Worm (Caenorhabditis elegans) whole organism, L1 larva: Measurements from ENCODE around the gene C54H2.4.
A peak's percentile ranks its signal among the peaks of the same experiment; 100 is the strongest.

Experiments
- C04F5.9 ChIP-seq: sonication (generic microtip); optimal IDR thresholded peaks from 2 replicates; lab custom pipeline; 2016; ENCODE audit warnings: missing genetic modification characterization, missing compliant biosample characterization
- C16A3.4 ChIP-seq: fragments of 150-350 bp; optimal IDR thresholded peaks from 2 replicates; lab custom pipeline; 2014; ENCODE audit warnings: missing biosample characterization, missing genetic modification characterization
- C34B4.2 ChIP-seq: sonication (generic microtip); optimal IDR thresholded peaks from 2 replicates; lab custom pipeline; 2017; ENCODE audit warnings: mild to moderate bottlenecking, missing genetic modification characterization, missing compliant biosample characterization
- F16B12.6 ChIP-seq: fragments of 150-350 bp; optimal IDR thresholded peaks from 2 replicates; lab custom pipeline; 2014; ENCODE audit warnings: missing biosample characterization, missing genetic modification characterization
- aha-1 ChIP-seq: fragments of 150-350 bp; optimal IDR thresholded peaks from 2 replicates; lab custom pipeline; 2014; ENCODE audit warnings: missing biosample characterization, missing genetic modification characterization
- alr-1 ChIP-seq: fragments of 200-800 bp; sonication (Bioruptor generic); optimal IDR thresholded peaks from 2 replicates; lab custom pipeline; 2018; ENCODE audit warnings: borderline replicate concordance, mild to moderate bottlenecking, missing genetic modification characterization, missing compliant biosample characterization
- aly-2 ChIP-seq: fragments of 150-350 bp; optimal IDR thresholded peaks from 2 replicates; lab custom pipeline; 2014; ENCODE audit warnings: missing biosample characterization, missing genetic modification characterization
- blmp-1 ChIP-seq: fragments of 150-350 bp; optimal IDR thresholded peaks from 2 replicates; lab custom pipeline; 2014; ENCODE audit warnings: missing biosample characterization, missing genetic modification characterization
- ceh-63 ChIP-seq: fragments of 200-800 bp; sonication (Bioruptor generic); optimal IDR thresholded peaks from 2 replicates; lab custom pipeline; 2018; ENCODE audit warnings: mild to moderate bottlenecking, missing genetic modification characterization, missing compliant biosample characterization
- ceh-8 ChIP-seq: fragments of 200-800 bp; sonication (Bioruptor generic); optimal IDR thresholded peaks from 2 replicates; lab custom pipeline; 2018; ENCODE audit warnings: mild to moderate bottlenecking, missing genetic modification characterization, moderate library complexity, missing compliant biosample characterization
- ceh-82 ChIP-seq, 3 experiments: fragments of 150-350 bp in 1 of 3; sonication (generic microtip) in 2 of 3; optimal IDR thresholded peaks; 2 replicates each; lab custom pipeline; 2014 to 2017; ENCODE audit warnings: missing biosample characterization in 3 of 3, missing genetic modification characterization in 3 of 3
- dpl-1 ChIP-seq, 3 experiments: fragments of 150-350 bp in 2 of 3; sonication (generic microtip) in 1 of 3; optimal IDR thresholded peaks; 2 replicates each; lab custom pipeline; 2014 to 2017; ENCODE audit warnings: missing biosample characterization in 3 of 3, missing genetic modification characterization in 3 of 3, missing genetic modification reagents in 3 of 3
- efl-1 ChIP-seq, 4 experiments: fragments of 150-350 bp; optimal IDR thresholded peaks in 3 of 4; peaks in 1 of 4; 1 replicate in 1 of 4; 2 replicates in 3 of 4; lab custom pipeline; 2014; ENCODE audit warnings: missing biosample characterization in 2 of 4, missing genetic modification characterization in 2 of 4, missing genetic modification reagents in 2 of 4
- efl-3 ChIP-seq: fragments of 200-800 bp; sonication (Bioruptor generic); optimal IDR thresholded peaks from 2 replicates; lab custom pipeline; 2018; ENCODE audit warnings: mild to moderate bottlenecking, missing genetic modification characterization, missing compliant biosample characterization
- egl-13 ChIP-seq: sonication (generic microtip); optimal IDR thresholded peaks from 2 replicates; lab custom pipeline; 2016; ENCODE audit warnings: missing genotype, missing genetic modification reagents, missing genetic modification characterization, missing compliant biosample characterization
- egl-27 ChIP-seq, 2 experiments: fragments of 150-350 bp in 1 of 2; sonication (generic microtip); optimal IDR thresholded peaks; 3 replicates each; lab custom pipeline; 2017 to 2018; ENCODE audit warnings: missing biosample characterization in 2 of 2, missing genetic modification characterization in 2 of 2, missing genetic modification reagents in 2 of 2
- elt-2 ChIP-seq: sonication (generic microtip); optimal IDR thresholded peaks from 2 replicates; lab custom pipeline; 2016; ENCODE audit warnings: missing genetic modification characterization, mild to moderate bottlenecking, inconsistent platforms, missing compliant biosample characterization, missing genetic modification reagents
- elt-3 ChIP-seq, 6 experiments: fragments of 150-350 bp in 1 of 6; sonication (generic microtip); optimal IDR thresholded peaks; 2 replicates each; lab custom pipeline; 2017 to 2018; ENCODE audit warnings: missing biosample characterization in 6 of 6, missing genetic modification characterization in 6 of 6, inconsistent platforms in 1 of 6
- fkh-4 ChIP-seq: sonication (generic microtip); optimal IDR thresholded peaks from 2 replicates; lab custom pipeline; 2016; ENCODE audit warnings: missing compliant biosample characterization, missing genetic modification characterization, borderline replicate concordance
- fos-1 ChIP-seq: fragments of 150-350 bp; optimal IDR thresholded peaks from 2 replicates; lab custom pipeline; 2014; ENCODE audit warnings: missing biosample characterization, missing genetic modification characterization
- grh-1 ChIP-seq: fragments of 200-800 bp; sonication (Bioruptor generic); IDR thresholded peaks from 2 replicates; pipeline ENCODE4 v1.3.6; 2022; ENCODE audit warnings: missing genetic modification reagents, missing genetic modification characterization, missing compliant biosample characterization
- jun-1 ChIP-seq: fragments of 150-350 bp; optimal IDR thresholded peaks from 2 replicates; lab custom pipeline; 2014; ENCODE audit warnings: missing biosample characterization, missing genetic modification reagents, missing genetic modification characterization
- lin-13 ChIP-seq: fragments of 150-350 bp; optimal IDR thresholded peaks from 2 replicates; lab custom pipeline; 2014; ENCODE audit warnings: missing biosample characterization, missing genetic modification reagents, missing genetic modification characterization
- lin-14 ChIP-seq: fragments of 200-800 bp; sonication (Bioruptor generic); optimal IDR thresholded peaks from 2 replicates; lab custom pipeline; 2018; ENCODE audit warnings: mild to moderate bottlenecking, missing genetic modification characterization, moderate library complexity, missing compliant biosample characterization
- lin-35 ChIP-seq, 2 experiments: fragments of 150-350 bp; optimal IDR thresholded peaks; 2 replicates each; lab custom pipeline; 2014; ENCODE audit warnings: missing biosample characterization in 2 of 2, missing genetic modification characterization in 2 of 2, missing genetic modification reagents in 2 of 2
- lir-3 ChIP-seq: sonication (generic microtip); optimal IDR thresholded peaks from 2 replicates; lab custom pipeline; 2016; ENCODE audit warnings: mild to moderate bottlenecking, missing genetic modification characterization, moderate library complexity, missing compliant biosample characterization; ENCODE audit not compliant: poor library complexity
- lsy-2 ChIP-seq, 2 experiments: fragments of 150-350 bp; optimal IDR thresholded peaks; 2 replicates each; lab custom pipeline; 2014; ENCODE audit warnings: missing biosample characterization in 2 of 2, missing genetic modification characterization in 2 of 2
- mdl-1 ChIP-seq, 2 experiments: fragments of 150-350 bp; optimal IDR thresholded peaks; 2 replicates each; lab custom pipeline; 2014 to 2017; ENCODE audit warnings: missing biosample characterization in 2 of 2, missing genetic modification characterization in 2 of 2, inconsistent platforms in 1 of 2
- mep-1 ChIP-seq: fragments of 150-350 bp; optimal IDR thresholded peaks from 2 replicates; lab custom pipeline; 2014; ENCODE audit warnings: missing biosample characterization, missing genetic modification characterization
- nhr-11 ChIP-seq: fragments of 150-350 bp; optimal IDR thresholded peaks from 2 replicates; lab custom pipeline; 2014; ENCODE audit warnings: missing biosample characterization, missing genetic modification characterization
- nhr-20 ChIP-seq: sonication (generic microtip); optimal IDR thresholded peaks from 2 replicates; lab custom pipeline; 2016; ENCODE audit warnings: mild to moderate bottlenecking, missing genetic modification characterization, missing compliant biosample characterization
- nhr-28 ChIP-seq: fragments of 150-350 bp; optimal IDR thresholded peaks from 2 replicates; lab custom pipeline; 2014; ENCODE audit warnings: missing biosample characterization, missing genetic modification characterization
- nhr-76 ChIP-seq: sonication (generic microtip); optimal IDR thresholded peaks from 2 replicates; lab custom pipeline; 2017; ENCODE audit warnings: missing biosample characterization, missing genetic modification characterization
- nhr-77 ChIP-seq: fragments of 150-350 bp; optimal IDR thresholded peaks from 2 replicates; lab custom pipeline; 2014; ENCODE audit warnings: missing biosample characterization, missing genetic modification characterization
- nhr-85 ChIP-seq: sonication (generic microtip); peaks from one replicate; lab custom pipeline; 2016; ENCODE audit warnings: missing genetic modification characterization, inconsistent platforms, missing compliant biosample characterization
- nhr-90 ChIP-seq: sonication (generic microtip); optimal IDR thresholded peaks from 2 replicates; lab custom pipeline; 2016; ENCODE audit warnings: mild to moderate bottlenecking, missing genetic modification characterization, missing compliant biosample characterization; ENCODE audit not compliant: poor library complexity
- pag-3 ChIP-seq: sonication (generic microtip); optimal IDR thresholded peaks from 2 replicates; lab custom pipeline; 2017; ENCODE audit warnings: missing genetic modification characterization, mild to moderate bottlenecking, missing compliant biosample characterization, antibody characterized with exemption, borderline replicate concordance; ENCODE audit not compliant: insufficient read depth
- rnt-1 ChIP-seq: sonication (generic microtip); optimal IDR thresholded peaks from 2 replicates; lab custom pipeline; 2016; ENCODE audit warnings: mild to moderate bottlenecking, missing genetic modification characterization, moderate library complexity, missing compliant biosample characterization
- skn-1 ChIP-seq: fragments of 150-350 bp; optimal IDR thresholded peaks from 2 replicates; lab custom pipeline; 2014; ENCODE audit warnings: missing biosample characterization, missing genetic modification characterization
- snpc-4 ChIP-seq: fragments of 150-350 bp; optimal IDR thresholded peaks from 2 replicates; lab custom pipeline; 2014; ENCODE audit warnings: missing biosample characterization, missing genetic modification characterization
- sptf-1 ChIP-seq: fragments of 150-350 bp; optimal IDR thresholded peaks from 2 replicates; lab custom pipeline; 2014; ENCODE audit warnings: missing biosample characterization, missing genetic modification characterization
- swsn-7 ChIP-seq: sonication (generic microtip); optimal IDR thresholded peaks from 2 replicates; lab custom pipeline; 2016; ENCODE audit warnings: missing genetic modification characterization, missing compliant biosample characterization
- tbx-2 ChIP-seq: sonication (generic microtip); optimal IDR thresholded peaks from 2 replicates; lab custom pipeline; 2016; ENCODE audit warnings: missing genetic modification characterization, missing compliant biosample characterization
- unc-130 ChIP-seq: fragments of 150-350 bp; optimal IDR thresholded peaks from 2 replicates; lab custom pipeline; 2017; ENCODE audit warnings: missing biosample characterization, missing genetic modification characterization, inconsistent platforms
- unc-30 ChIP-seq: sonication (generic microtip); optimal IDR thresholded peaks from 2 replicates; lab custom pipeline; 2017; ENCODE audit warnings: missing biosample characterization, missing genetic modification characterization
- unc-98 ChIP-seq: fragments of 200-800 bp; sonication (Bioruptor generic); IDR thresholded peaks from 2 replicates; pipeline ENCODE4 v1.3.6; 2022; ENCODE audit warnings: missing genetic modification characterization, missing compliant biosample characterization
- vab-15 ChIP-seq: sonication (generic microtip); optimal IDR thresholded peaks from 2 replicates; lab custom pipeline; 2017; ENCODE audit warnings: missing genotype, mild to moderate bottlenecking, missing genetic modification characterization, missing compliant biosample characterization
- xbp-1 ChIP-seq: sonication (generic microtip); optimal IDR thresholded peaks from 2 replicates; lab custom pipeline; 2016; ENCODE audit warnings: missing genetic modification characterization, missing compliant biosample characterization
- zip-4 ChIP-seq: fragments of 200-800 bp; sonication (Bioruptor generic); optimal IDR thresholded peaks from 2 replicates; lab custom pipeline; 2018; ENCODE audit warnings: mild to moderate bottlenecking, missing genetic modification characterization, moderate library complexity, missing compliant biosample characterization
- ztf-4 ChIP-seq: fragments of 150-350 bp; optimal IDR thresholded peaks from 2 replicates; lab custom pipeline; 2014; ENCODE audit warnings: missing biosample characterization, missing genetic modification characterization

Gene C54H2.4

ce11 chrX:5775804-5776252 is 5.3 kb upstream of the C54H2.4 start (continued):
- peak; percentile 81 for TF ChIP-seq blmp-1 (tag; lab: Kevin White, UChicago)
- TF ChIP-seq vab-15 = no peak
- peak in 1 of 6 experiments; percentile 25 for TF ChIP-seq elt-3 (tag; optimal IDR thresholded peaks at IDR 0.05; lab: Kevin White, UChicago)
- TF ChIP-seq sptf-1 (tag; lab: Kevin White, UChicago) = no peak
- TF ChIP-seq nhr-77 (tag; lab: Kevin White, UChicago) = peak; percentile 43
- TF ChIP-seq ceh-63 (GFP tag; lab: Kevin White, UChicago) = no peak
- TF ChIP-seq lin-14 (GFP tag; lab: Kevin White, UChicago) = peak; percentile 92
- TF ChIP-seq efl-1 (optimal IDR thresholded peaks at IDR 0.05; lab: Kevin White, UChicago) = peak; percentile 51 to 56
- TF ChIP-seq efl-1 (GFP tag; optimal IDR thresholded peaks at IDR 0.05 in 1 of 2; lab: Kevin White, UChicago) = peak; percentile 45 to 93
- peak; percentile 65 for TF ChIP-seq nhr-20
- no peak for TF ChIP-seq alr-1 (tag; lab: Kevin White, UChicago)
- TF ChIP-seq F16B12.6 (tag; lab: Kevin White, UChicago) = no peak
- TF ChIP-seq unc-30 (tag; lab: Kevin White, UChicago) = no peak
- TF ChIP-seq lir-3 (tag; lab: Kevin White, UChicago) = no peak
- peak; percentile 45 for TF ChIP-seq jun-1 (tag; lab: Kevin White, UChicago)
- peak; percentile 74 for TF ChIP-seq rnt-1 (tag; lab: Kevin White, UChicago)
- peak; percentile 30 for TF ChIP-seq elt-2
- TF ChIP-seq lin-13 (GFP tag; lab: Kevin White, UChicago) = peak; percentile 62
- TF ChIP-seq swsn-7 = peak; percentile 59
- no peak for TF ChIP-seq nhr-28 (tag; lab: Kevin White, UChicago)
- peak; percentile 5 for TF ChIP-seq snpc-4
- peak in 2 of 3 experiments; percentile 8 to 86 for TF ChIP-seq ceh-82 (tag; optimal IDR thresholded peaks at IDR 0.05; lab: Kevin White, UChicago)
- TF ChIP-seq mdl-1 (tag; optimal IDR thresholded peaks at IDR 0.05; lab: Kevin White, UChicago) = peak in 1 of 2 experiments; percentile 53
- TF ChIP-seq grh-1 (GFP tag; lab: Robert Waterston, UW) = no peak
- TF ChIP-seq xbp-1 (tag; lab: Kevin White, UChicago) = peak; percentile 79
- peak; percentile 57 to 84 for TF ChIP-seq lsy-2 (tag; optimal IDR thresholded peaks at IDR 0.05; lab: Kevin White, UChicago)
- TF ChIP-seq pag-3 (tag; lab: Kevin White, UChicago) = no peak
- peak; percentile 15 for TF ChIP-seq egl-13 (tag; lab: Kevin White, UChicago)
- peak; percentile 39 for TF ChIP-seq fos-1
- TF ChIP-seq mep-1 (tag; lab: Kevin White, UChicago) = peak; percentile 74
- no peak for TF ChIP-seq nhr-76 (tag; lab: Kevin White, UChicago)
- TF ChIP-seq nhr-85 (tag; lab: Kevin White, UChicago) = peak; percentile 78
- no peak for TF ChIP-seq aly-2 (tag; lab: Kevin White, UChicago)
- TF ChIP-seq dpl-1 (GFP tag; optimal IDR thresholded peaks at IDR 0.05; lab: Kevin White, UChicago) = peak; percentile 32 to 70 (median 58)
- TF ChIP-seq nhr-90 = no peak
- TF ChIP-seq aha-1 (tag; lab: Kevin White, UChicago) = no peak
- peak; percentile 62 for TF ChIP-seq skn-1 (tag; lab: Kevin White, UChicago)

DNA sequence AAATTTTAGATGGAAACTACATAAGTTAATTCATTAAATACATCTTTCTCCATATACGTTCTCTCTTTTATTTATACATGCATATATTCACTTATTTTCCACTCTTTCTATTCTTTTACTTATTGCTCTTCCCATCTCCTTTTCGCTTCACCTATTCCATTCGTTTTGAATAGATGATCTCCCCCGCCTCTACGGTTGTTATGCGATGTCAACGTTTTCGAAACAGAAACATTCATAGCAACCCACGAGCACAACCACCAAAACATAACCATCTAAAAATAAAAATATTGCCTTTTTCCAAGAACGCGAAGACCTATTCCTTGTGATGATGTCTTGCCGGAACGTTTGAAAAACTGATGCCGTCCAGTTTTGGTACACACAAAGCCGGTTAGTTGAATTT is 2.9 kb upstream of the C54H2.4 start, which contains the start of gene sym-3:
sym-3 (plus strand) TSS at position 301 of the 400 bp plus-strand sequence.
- TF ChIP-seq efl-3 (GFP tag; lab: Kevin White, UChicago) = no peak
- TF ChIP-seq unc-98 (GFP tag; lab: Robert Waterston, UW) = no peak
- TF ChIP-seq C34B4.2 = no peak
- no peak for TF ChIP-seq tbx-2 (tag; lab: Kevin White, UChicago)
- TF ChIP-seq C16A3.4 = no peak
- TF ChIP-seq fkh-4 (tag; lab: Kevin White, UChicago) = no peak
- no peak for TF ChIP-seq C04F5.9 (tag; lab: Kevin White, UChicago)
- TF ChIP-seq egl-27 (tag; optimal IDR thresholded peaks at IDR 0.05; lab: Kevin White, UChicago) = no peak
- no peak for TF ChIP-seq ceh-8 (GFP tag; lab: Kevin White, UChicago)
- no peak for TF ChIP-seq nhr-11
- no peak for TF ChIP-seq alr-1 (tag; lab: Kevin White, UChicago)
- no peak for TF ChIP-seq zip-4 (GFP tag; lab: Kevin White, UChicago)
- TF ChIP-seq unc-130 (tag; lab: Kevin White, UChicago) = no peak
- no peak for TF ChIP-seq fos-1
- no peak for TF ChIP-seq elt-3 (tag; optimal IDR thresholded peaks at IDR 0.05; lab: Kevin White, UChicago)
- TF ChIP-seq ztf-4 (tag; lab: Kevin White, UChicago) = no peak
- no peak for TF ChIP-seq lin-35 (GFP tag; optimal IDR thresholded peaks at IDR 0.05; lab: Kevin White, UChicago)
- no peak for TF ChIP-seq jun-1 (tag; lab: Kevin White, UChicago)
